Worm (Caenorhabditis elegans) whole organism, late embryonic: ENCODE results near the gene K09D9.3.
A peak's percentile ranks its signal among the peaks of the same experiment; 100 is the strongest.

ENCODE experiments used
- K02D7.2 ChIP-seq: sonication (generic microtip); optimal IDR thresholded peaks from 2 replicates; lab custom pipeline; 2017; ENCODE audit warnings: mild to moderate bottlenecking, missing genetic modification characterization, missing compliant biosample characterization
- T23F11.4 ChIP-seq: fragments of 200-800 bp; sonication (Bioruptor generic); optimal IDR thresholded peaks from 2 replicates; lab custom pipeline; 2018; ENCODE audit warnings: mild to moderate bottlenecking, missing genetic modification characterization, missing compliant biosample characterization
- ceh-14 ChIP-seq: sonication (generic microtip); optimal IDR thresholded peaks from 2 replicates; lab custom pipeline; 2016; ENCODE audit warnings: missing genotype, missing genetic modification characterization, missing compliant biosample characterization
- ceh-22 ChIP-seq: sonication (generic microtip); optimal IDR thresholded peaks from 2 replicates; lab custom pipeline; 2017; ENCODE audit warnings: missing biosample characterization, missing genetic modification characterization
- ceh-24 ChIP-seq: sonication (generic microtip); optimal IDR thresholded peaks from 2 replicates; lab custom pipeline; 2016; ENCODE audit warnings: mild to moderate bottlenecking, missing genetic modification characterization, missing compliant biosample characterization
- ceh-31 ChIP-seq: sonication (generic microtip); optimal IDR thresholded peaks from 2 replicates; lab custom pipeline; 2016; ENCODE audit warnings: missing genetic modification characterization, missing compliant biosample characterization
- ceh-34 ChIP-seq: sonication (generic microtip); optimal IDR thresholded peaks from 2 replicates; lab custom pipeline; 2016; ENCODE audit warnings: mild to moderate bottlenecking, missing genetic modification characterization, missing compliant biosample characterization
- ceh-9 ChIP-seq: sonication (generic microtip); optimal IDR thresholded peaks from 2 replicates; lab custom pipeline; 2016; ENCODE audit warnings: mild to moderate bottlenecking, missing genetic modification characterization, inconsistent platforms, missing compliant biosample characterization
- dmd-4 ChIP-seq: sonication (generic microtip); optimal IDR thresholded peaks from 2 replicates; lab custom pipeline; 2016; ENCODE audit warnings: borderline replicate concordance, missing genetic modification characterization, missing compliant biosample characterization
- dve-1 ChIP-seq: sonication (generic microtip); optimal IDR thresholded peaks from 2 replicates; lab custom pipeline; 2017; ENCODE audit warnings: antibody characterized with exemption, mild to moderate bottlenecking, missing genetic modification characterization, missing compliant biosample characterization
- elt-2 ChIP-seq: sonication (generic microtip); optimal IDR thresholded peaks from 2 replicates; lab custom pipeline; 2016; ENCODE audit warnings: missing genetic modification reagents, missing genetic modification characterization, missing compliant biosample characterization
- elt-4 ChIP-seq: sonication (generic microtip); optimal IDR thresholded peaks from 2 replicates; lab custom pipeline; 2016; ENCODE audit warnings: missing genetic modification characterization, missing compliant biosample characterization
- fax-1 ChIP-seq: sonication (generic microtip); optimal IDR thresholded peaks from 2 replicates; lab custom pipeline; 2016; ENCODE audit warnings: missing genotype, missing genetic modification characterization, missing compliant biosample characterization
- fkh-10 ChIP-seq: fragments of 150-350 bp; optimal IDR thresholded peaks from 2 replicates; lab custom pipeline; 2014; ENCODE audit warnings: missing biosample characterization, missing genetic modification reagents, missing genetic modification characterization
- fkh-6 ChIP-seq: sonication (generic microtip); optimal IDR thresholded peaks from 2 replicates; lab custom pipeline; 2016; ENCODE audit warnings: missing genetic modification characterization, missing compliant biosample characterization
- hlh-13 ChIP-seq: fragments of 200-800 bp; sonication (Bioruptor generic); optimal IDR thresholded peaks from 2 replicates; lab custom pipeline; 2018; ENCODE audit warnings: mild to moderate bottlenecking, missing genetic modification characterization, missing compliant biosample characterization
- hlh-30 ChIP-seq: sonication (generic microtip); optimal IDR thresholded peaks from 2 replicates; lab custom pipeline; 2017; ENCODE audit warnings: antibody characterized with exemption, missing genetic modification characterization, missing compliant biosample characterization; ENCODE audit not compliant: insufficient read depth
- hlh-6 ChIP-seq: sonication (generic microtip); optimal IDR thresholded peaks from 2 replicates; lab custom pipeline; 2016; ENCODE audit warnings: missing genotype, missing genetic modification characterization, missing compliant biosample characterization
- hlh-8 ChIP-seq: sonication (generic microtip); optimal IDR thresholded peaks from 2 replicates; lab custom pipeline; 2016; ENCODE audit warnings: missing genotype, missing genetic modification characterization, missing compliant biosample characterization
- lim-6 ChIP-seq: sonication (generic microtip); optimal IDR thresholded peaks from 2 replicates; lab custom pipeline; 2016; ENCODE audit warnings: missing genetic modification characterization, missing compliant biosample characterization
- lin-11 ChIP-seq: fragments of 200-800 bp; sonication (Bioruptor generic); optimal IDR thresholded peaks from 2 replicates; lab custom pipeline; 2018; ENCODE audit warnings: mild to moderate bottlenecking, missing genetic modification characterization, missing compliant biosample characterization
- mec-3 ChIP-seq: sonication (generic microtip); optimal IDR thresholded peaks from 2 replicates; lab custom pipeline; 2016; ENCODE audit warnings: borderline replicate concordance, missing genetic modification characterization, missing compliant biosample characterization
- nfya-1 ChIP-seq: sonication (generic microtip); optimal IDR thresholded peaks from 2 replicates; lab custom pipeline; 2017; ENCODE audit warnings: missing genetic modification characterization, mild to moderate bottlenecking, missing compliant biosample characterization, antibody characterized with exemption, moderate library complexity
- nhr-11 ChIP-seq: fragments of 150-350 bp; optimal IDR thresholded peaks from 2 replicates; lab custom pipeline; 2014; ENCODE audit warnings: missing biosample characterization, missing genetic modification characterization
- odd-2 ChIP-seq: sonication (generic microtip); optimal IDR thresholded peaks from 2 replicates; lab custom pipeline; 2017; ENCODE audit warnings: antibody characterized with exemption, mild to moderate bottlenecking, missing genetic modification characterization, missing compliant biosample characterization
- pha-2 ChIP-seq: sonication (generic microtip); optimal IDR thresholded peaks from 2 replicates; lab custom pipeline; 2017; ENCODE audit warnings: mild to moderate bottlenecking, missing genetic modification characterization, missing compliant biosample characterization
- pha-4 ChIP-seq: fragments of 150-350 bp; optimal IDR thresholded peaks from 2 replicates; lab custom pipeline; 2018; ENCODE audit warnings: missing biosample characterization, missing genetic modification reagents, missing genetic modification characterization
- pqm-1 ChIP-seq: sonication (generic microtip); optimal IDR thresholded peaks from 2 replicates; lab custom pipeline; 2016; ENCODE audit warnings: missing genetic modification characterization, missing compliant biosample characterization
- pros-1 ChIP-seq: fragments of 150-350 bp; optimal IDR thresholded peaks from 2 replicates; lab custom pipeline; 2014; ENCODE audit warnings: missing biosample characterization, missing genetic modification reagents, missing genetic modification characterization
- ref-2 ChIP-seq: sonication (generic microtip); optimal IDR thresholded peaks from 2 replicates; lab custom pipeline; 2016; ENCODE audit warnings: missing genetic modification characterization, missing compliant biosample characterization
- rnt-1 ChIP-seq: sonication (generic microtip); optimal IDR thresholded peaks from 2 replicates; lab custom pipeline; 2016; ENCODE audit warnings: missing genetic modification characterization, missing compliant biosample characterization
- sox-4 ChIP-seq: sonication (generic microtip); optimal IDR thresholded peaks from 2 replicates; lab custom pipeline; 2017; ENCODE audit warnings: mild to moderate bottlenecking, missing genetic modification characterization, inconsistent platforms, missing compliant biosample characterization
- syd-9 ChIP-seq: sonication (generic microtip); optimal IDR thresholded peaks from 2 replicates; lab custom pipeline; 2016; ENCODE audit warnings: mild to moderate bottlenecking, missing genetic modification characterization, moderate library complexity, missing compliant biosample characterization
- ttx-3 ChIP-seq: sonication (generic microtip); optimal IDR thresholded peaks from 2 replicates; lab custom pipeline; 2016; ENCODE audit warnings: missing genetic modification reagents, missing genetic modification characterization, missing compliant biosample characterization
- unc-42 ChIP-seq: sonication (generic microtip); optimal IDR thresholded peaks from 2 replicates; lab custom pipeline; 2016; ENCODE audit warnings: missing genotype, missing genetic modification characterization, missing compliant biosample characterization
- unc-55 ChIP-seq: sonication (generic microtip); optimal IDR thresholded peaks from 2 replicates; lab custom pipeline; 2017; ENCODE audit warnings: missing biosample characterization, missing genetic modification reagents, missing genetic modification characterization
- zip-5 ChIP-seq: sonication (generic microtip); optimal IDR thresholded peaks from 2 replicates; lab custom pipeline; 2016; ENCODE audit warnings: missing genetic modification characterization, missing compliant biosample characterization
- ztf-16 ChIP-seq: sonication (generic microtip); optimal IDR thresholded peaks from 2 replicates; lab custom pipeline; 2017; ENCODE audit warnings: missing genetic modification characterization, missing compliant biosample characterization

K09D9.3 gene

DNA sequence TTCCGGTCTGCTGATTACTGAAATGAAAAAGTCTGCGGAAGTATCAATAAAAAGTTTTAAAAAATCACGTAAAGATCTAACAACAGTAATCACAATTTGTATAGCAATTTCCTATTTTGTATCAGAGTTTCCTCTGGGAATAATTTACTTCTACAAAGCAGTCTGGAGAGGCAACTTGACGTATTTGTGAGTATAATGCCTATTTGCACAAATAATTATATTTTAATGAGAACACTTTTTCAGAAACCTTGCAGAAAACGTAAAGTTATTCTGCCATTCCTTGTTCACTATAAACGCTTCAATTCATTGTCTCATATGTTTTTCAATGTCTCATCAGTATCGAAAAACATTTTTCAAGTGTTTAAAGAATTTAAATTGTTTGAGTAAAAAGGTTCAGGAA, 697 bp upstream of the K09D9.3 start:
- TF ChIP-seq hlh-30 (tag; lab: Kevin White, UChicago) (no peak), rnt-1 (tag; lab: Kevin White, UChicago) (no peak), ceh-9 (tag; lab: Kevin White, UChicago) (no peak), odd-2 (tag; lab: Kevin White, UChicago) (no peak), elt-2 (tag; lab: Kevin White, UChicago) (no peak), unc-55 (GFP tag; lab: Kevin White, UChicago) (no peak), nhr-11 (tag; lab: Kevin White, UChicago) (no peak), syd-9 (tag; lab: Kevin White, UChicago) (no peak), lim-6 (no peak), pqm-1 (no peak), dve-1 (tag; lab: Kevin White, UChicago) (no peak), ceh-24 (tag; lab: Kevin White, UChicago) (no peak)

DNA sequence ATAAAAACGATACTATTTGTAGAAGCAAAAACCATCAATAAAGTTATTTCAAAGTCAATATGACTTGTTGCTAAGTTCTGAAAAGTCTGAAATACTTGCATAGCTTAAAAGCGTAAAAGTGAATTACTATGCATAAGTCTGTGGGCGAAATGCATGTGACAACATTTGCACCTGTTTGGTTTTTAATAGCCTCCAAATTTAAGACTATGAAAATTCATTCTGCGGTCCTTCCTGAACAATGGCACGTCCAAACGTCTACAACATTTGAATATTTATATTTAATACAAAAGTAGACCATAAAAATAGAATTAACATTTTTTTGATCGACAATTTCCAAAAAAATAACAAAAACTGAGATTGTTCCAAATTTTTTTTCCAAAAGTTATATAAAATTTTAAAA, 2.5 kb downstream of the K09D9.3 start, which contains the start of gene K09D9.14:
K09D9.14 (minus strand) TSS at position 101 of the 400 bp plus-strand sequence.
- TF ChIP-seq ttx-3 (tag; lab: Kevin White, UChicago), result no peak
- TF ChIP-seq hlh-13 (GFP tag; lab: Kevin White, UChicago), result no peak
- no peak for TF ChIP-seq K02D7.2
- TF ChIP-seq lim-6, result no peak
- TF ChIP-seq mec-3, result no peak
- TF ChIP-seq sox-4 (tag; lab: Kevin White, UChicago), result no peak
- no peak for TF ChIP-seq lin-11 (tag; lab: Kevin White, UChicago)
- TF ChIP-seq dmd-4 (tag; lab: Kevin White, UChicago), result no peak
- TF ChIP-seq ceh-14 (tag; lab: Kevin White, UChicago), result no peak
- TF ChIP-seq pha-2, result no peak
- no peak for TF ChIP-seq zip-5
- no peak for TF ChIP-seq ceh-34 (tag; lab: Kevin White, UChicago)
- no peak for TF ChIP-seq hlh-8 (tag; lab: Kevin White, UChicago)
- TF ChIP-seq, all 69 proteins: peak for 0

DNA sequence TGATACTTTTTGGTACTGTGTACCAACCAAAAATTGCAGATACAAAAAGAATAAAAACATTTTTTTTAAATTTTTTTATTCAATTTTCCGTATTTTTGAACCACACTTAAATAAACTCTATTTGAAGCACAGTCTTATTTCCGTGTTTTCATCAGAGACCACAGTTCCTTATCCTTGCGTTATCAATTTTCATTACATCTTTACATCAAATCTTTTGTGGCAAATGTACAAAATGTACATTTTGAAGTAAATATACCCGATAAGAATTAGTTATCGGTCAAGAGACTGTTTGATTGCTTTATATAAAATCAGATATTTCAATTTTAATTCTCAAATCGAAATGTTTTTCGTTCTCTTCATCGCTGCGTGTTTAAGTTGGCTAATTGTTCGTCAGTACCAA, 3.0 kb downstream of the K09D9.3 start, which contains the start of gene cyp-35A3:
cyp-35A3 (plus strand) TSS at position 301 of the 400 bp plus-strand sequence.
- TF ChIP-seq ceh-24 (tag; lab: Kevin White, UChicago), result no peak
- no peak for TF ChIP-seq dmd-4 (tag; lab: Kevin White, UChicago)
- no peak for TF ChIP-seq pqm-1
- no peak for TF ChIP-seq ceh-14 (tag; lab: Kevin White, UChicago)
- no peak for TF ChIP-seq fax-1 (tag; lab: Kevin White, UChicago)
- no peak for TF ChIP-seq pros-1 (tag; lab: Kevin White, UChicago)
- no peak for TF ChIP-seq lim-6
- TF ChIP-seq K02D7.2, result no peak
- TF ChIP-seq zip-5, result no peak
- no peak for TF ChIP-seq fkh-10

DNA sequence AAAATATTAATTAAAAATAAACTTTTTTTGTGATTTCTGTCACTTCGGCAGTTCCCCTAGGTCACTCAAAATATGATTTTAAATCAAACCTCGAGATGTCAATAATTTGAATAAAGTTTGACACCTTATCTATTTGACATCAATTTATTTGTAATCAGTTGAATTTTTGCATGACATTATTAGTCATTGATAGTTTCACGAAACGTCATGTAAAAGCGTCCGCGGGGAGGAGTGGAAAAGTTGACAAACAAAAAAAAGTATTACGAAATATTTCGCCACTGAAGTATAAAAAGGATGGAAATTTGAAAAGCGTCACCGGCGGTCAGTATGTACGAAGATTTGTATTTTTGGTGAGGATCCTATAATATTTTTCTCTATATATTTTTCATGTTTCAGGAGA, 5.5 kb downstream of the K09D9.3 start, which contains the start of gene K09D9.1:
K09D9.1 (plus strand) TSS at position 271 of the 400 bp plus-strand sequence.
- TF ChIP-seq hlh-6 (no peak), ztf-16 (tag; lab: Kevin White, UChicago) (no peak), fkh-6 (tag; lab: Kevin White, UChicago) (no peak), pha-4 (no peak), pha-2 (no peak), pqm-1 (no peak), T23F11.4 (GFP tag; lab: Kevin White, UChicago) (no peak), ceh-22 (tag; lab: Kevin White, UChicago) (no peak), dmd-4 (tag; lab: Kevin White, UChicago) (no peak), ceh-9 (tag; lab: Kevin White, UChicago) (no peak), ceh-31 (no peak)

DNA sequence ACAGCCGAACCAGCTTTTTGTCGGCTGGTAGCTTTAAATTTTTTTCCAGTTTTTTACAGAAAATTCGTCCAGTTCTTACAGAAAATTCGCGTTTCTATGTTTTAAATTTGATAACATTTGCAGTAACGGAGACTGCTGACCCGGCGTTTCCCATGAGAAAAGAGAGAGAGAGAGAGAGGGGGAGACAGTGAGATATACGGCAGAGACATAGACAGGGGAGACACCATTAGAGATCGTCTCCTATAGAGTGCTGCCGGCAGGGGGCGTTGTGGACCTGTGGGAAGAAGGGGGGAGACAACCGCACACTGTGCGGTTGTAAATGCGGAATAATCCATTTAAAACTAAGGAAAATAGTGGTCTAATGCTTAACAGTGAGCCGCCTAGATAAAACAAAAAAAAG, 10.3 kb downstream of the K09D9.3 start:
- TF ChIP-seq ceh-31, result peak; percentile 31
- no peak for TF ChIP-seq mec-3
- no peak for TF ChIP-seq elt-4 (tag; lab: Kevin White, UChicago)
- TF ChIP-seq ref-2 (tag; lab: Kevin White, UChicago), result peak; percentile 60
- peak; percentile 49 for TF ChIP-seq nfya-1 (tag; lab: Kevin White, UChicago)
- TF ChIP-seq unc-42, result peak; percentile 3
